Worm (Caenorhabditis elegans): ENCODE measurements around the gene T19B10.5.
"Not testable (repeated sequence)": the region's sequence is repeated elsewhere in the genome, so short reads cannot be mapped to it uniquely, and the experiment has no call there.

T19B10.5 gene

DNA sequence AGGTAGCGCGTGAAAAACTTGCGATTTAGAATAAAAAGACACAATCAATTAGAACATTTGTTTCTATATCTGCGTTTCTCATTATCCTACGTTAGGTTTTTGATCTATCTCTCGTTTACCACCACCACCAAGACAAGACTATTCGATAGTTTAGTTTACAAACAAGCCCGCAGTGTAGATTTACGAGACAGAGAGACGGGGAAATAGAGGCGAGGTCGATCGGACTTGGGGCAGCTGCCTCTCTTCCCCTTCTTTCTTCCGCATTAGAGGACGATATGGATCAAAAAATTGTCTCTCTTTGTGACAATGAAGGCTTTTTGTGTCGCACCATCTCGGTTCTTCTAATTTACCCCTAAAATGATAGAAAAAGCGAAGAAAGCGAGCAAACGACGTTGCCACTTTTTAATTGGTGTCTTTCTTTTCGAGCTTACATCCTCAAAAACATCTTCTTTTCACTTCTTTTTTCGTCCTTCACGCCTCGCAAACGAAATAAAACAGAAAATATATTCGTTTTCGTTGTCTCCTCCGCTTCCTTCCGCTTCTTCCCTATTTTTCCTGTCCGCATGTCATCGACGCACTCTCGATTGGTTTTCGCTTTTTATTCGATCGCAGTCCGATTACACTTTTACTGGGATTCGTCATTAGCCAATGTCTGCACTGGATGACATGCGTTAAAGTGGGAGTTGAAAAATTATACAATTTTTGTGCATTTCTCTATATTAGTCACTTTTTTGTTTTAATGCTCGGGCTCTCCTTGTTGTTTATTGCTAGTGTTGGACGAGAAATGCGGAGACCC, 47.2 kb downstream of the T19B10.5 start (continued):
- no peak for TF ChIP-seq nhr-12 (tag; optimal IDR thresholded peaks at IDR 0.05)
- TF ChIP-seq lin-32 (GFP tag; optimal IDR thresholded peaks at IDR 0.05): no peak
- no peak for TF ChIP-seq nhr-28 (tag; optimal IDR thresholded peaks at IDR 0.05)

DNA sequence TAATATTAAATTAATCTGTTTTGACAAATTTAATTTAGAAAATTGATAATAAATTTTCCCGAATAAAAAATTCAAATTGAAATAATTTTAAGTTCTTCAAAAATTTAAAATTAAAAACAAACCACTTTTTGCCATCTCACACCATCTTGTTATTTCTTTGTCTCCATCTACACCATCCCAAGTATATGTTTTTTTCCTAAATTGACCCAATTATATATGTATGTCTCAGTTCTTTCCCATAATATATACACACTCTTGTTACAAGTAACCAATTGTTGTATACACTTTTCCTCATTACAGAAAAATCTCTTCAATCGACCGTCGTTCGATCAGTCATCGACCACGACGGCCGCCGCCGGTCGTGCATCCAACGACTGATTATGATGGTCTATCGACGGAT, 47.8 kb downstream of the T19B10.5 start, which contains the start of gene gly-20:
Gene gly-20, plus strand, starts transcription at position 301 of the 400 bp plus-strand sequence.
- TF ChIP-seq unc-39 (tag; optimal IDR thresholded peaks at IDR 0.05) (no peak), lin-32 (GFP tag; optimal IDR thresholded peaks at IDR 0.05) (no peak), drap-1 (GFP tag; optimal IDR thresholded peaks at IDR 0.05) (no peak), cnd-1 (tag; optimal IDR thresholded peaks at IDR 0.05) (no peak), snpc-4 (tag; optimal IDR thresholded peaks at IDR 0.05) (no peak), lin-13 (tag; optimal IDR thresholded peaks at IDR 0.05) (no peak), nhr-76 (tag; optimal IDR thresholded peaks at IDR 0.05) (no peak), nhr-2 (tag; optimal IDR thresholded peaks at IDR 0.05) (no peak), lsy-2 (tag; optimal IDR thresholded peaks at IDR 0.05) (no peak), ceh-39 (tag; optimal IDR thresholded peaks at IDR 0.05) (no peak), unc-120 (tag; optimal IDR thresholded peaks at IDR 0.05; ENCODE audit: poor library complexity, severe bottlenecking) (no peak), unc-62 (GFP tag; optimal IDR thresholded peaks at IDR 0.05) (no peak)

DNA sequence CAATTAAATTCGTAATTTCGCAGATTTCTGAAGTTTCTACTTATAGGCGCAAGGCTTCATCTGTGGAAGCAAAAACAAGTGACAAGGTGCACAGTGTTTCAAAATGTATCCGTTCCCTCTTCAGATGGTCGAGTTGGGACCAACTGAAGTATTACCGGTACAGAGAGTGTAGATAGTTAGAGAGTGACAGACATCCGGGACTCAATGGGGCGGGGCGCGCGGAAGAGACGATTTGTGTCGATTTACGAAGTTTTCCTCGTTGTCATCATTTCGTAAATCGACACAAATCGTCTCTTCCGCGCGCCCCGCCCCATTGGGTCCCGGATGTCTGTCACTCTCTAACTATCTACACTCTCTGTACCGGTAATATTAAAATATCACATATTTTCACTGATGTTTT, 51.7 kb downstream of the T19B10.5 start, which contains the start of gene C03E10.3:
Gene C03E10.3, plus strand, starts transcription at position 301 of the 400 bp plus-strand sequence.
- not testable (repeated sequence) for TF ChIP-seq sptf-1 (tag; optimal IDR thresholded peaks at IDR 0.05); flh-1 (GFP tag; optimal IDR thresholded peaks at IDR 0.05); nhr-2 (tag; optimal IDR thresholded peaks at IDR 0.05)
